Worm (Caenorhabditis elegans): Measurements from ENCODE around the gene asg-2.

DNA sequence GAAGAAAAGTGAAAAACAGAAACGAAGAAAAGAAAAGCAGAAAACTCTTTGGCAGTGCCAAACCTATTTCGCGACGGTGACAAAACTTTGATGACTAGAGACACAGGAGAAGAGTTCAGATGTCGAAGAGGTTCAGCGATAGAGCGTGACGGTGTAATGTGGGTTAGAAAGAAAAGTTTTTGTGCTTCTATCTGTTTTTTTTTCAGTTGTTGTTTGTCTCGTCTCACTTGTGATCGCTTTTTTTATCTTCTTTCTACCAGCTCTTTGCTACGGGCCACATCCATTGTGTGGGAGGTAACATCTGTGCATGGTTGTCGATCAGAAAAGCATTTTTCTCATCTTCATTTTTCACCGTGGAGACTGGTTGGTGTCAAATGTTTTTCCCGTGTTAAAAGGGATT is 15.2 kb upstream of the asg-2 start, which contains the start of gene F41B4.1:
- TF ChIP-seq zip-5 (tag; optimal IDR thresholded peaks at IDR 0.05) (no peak), pha-2 (tag; optimal IDR thresholded peaks at IDR 0.05) (no peak), sdc-2 (tag; optimal IDR thresholded peaks at IDR 0.05) (no peak), unc-3 (GFP tag; conservative IDR thresholded peaks at IDR 0.05) (no peak), unc-3 (tag; optimal IDR thresholded peaks at IDR 0.05) (no peak), sox-2 (GFP tag; IDR thresholded peaks at IDR 0.05) (no peak)

Measured in whole organism, late embryonic.